Fruit fly (Drosophila melanogaster): ENCODE data around the gene CG4287.

Gene CG4287

dm6 chr3R:15919367-15920228 is 44.1 kb downstream of the CG4287 start (continued):
- no peak for TF ChIP-seq CG4617 (GFP tag; optimal IDR thresholded peaks at IDR 0.05; ENCODE audit: borderline replicate concordance)
- TF ChIP-seq CG18619 (GFP tag; optimal IDR thresholded peaks at IDR 0.05): no peak
- TF ChIP-seq Doc3 (GFP tag; IDR thresholded peaks at IDR 0.05; ENCODE audit: partially characterized antibody): no peak
- no peak for TF ChIP-seq Ada2b (GFP tag; IDR thresholded peaks at IDR 0.05)
- TF ChIP-seq danr (GFP tag; IDR thresholded peaks at IDR 0.05): no peak
- TF ChIP-seq ssp (GFP tag; IDR thresholded peaks at IDR 0.05): no peak
- no peak for TF ChIP-seq CG9797 (GFP tag; optimal IDR thresholded peaks at IDR 0.05)
- TF ChIP-seq Jarid2 (GFP tag; optimal IDR thresholded peaks at IDR 0.05): no peak
- no peak for TF ChIP-seq NFAT (GFP tag; IDR thresholded peaks at IDR 0.05)
- TF ChIP-seq Ets97D (GFP tag; optimal IDR thresholded peaks at IDR 0.05): no peak
- TF ChIP-seq z (GFP tag; IDR thresholded peaks at IDR 0.05): peak; percentile 94
- TF ChIP-seq lbe (GFP tag; optimal IDR thresholded peaks at IDR 0.05): peak; percentile 86
- no peak for TF ChIP-seq prd (optimal IDR thresholded peaks at IDR 0.05)
- no peak; the same call in 2 of the 3 replicates for TF ChIP-seq prd (GFP tag; IDR thresholded peaks at IDR 0.05)
- no peak for TF ChIP-seq CG3995 (GFP tag; optimal IDR thresholded peaks at IDR 0.05)
- no peak for TF ChIP-seq CG34422 (GFP tag; IDR thresholded peaks at IDR 0.05)
- no peak for TF ChIP-seq CG6254 (GFP tag; optimal IDR thresholded peaks at IDR 0.05)
- TF ChIP-seq Oli (tag; optimal IDR thresholded peaks at IDR 0.05): no peak
- TF ChIP-seq wek (GFP tag; optimal IDR thresholded peaks at IDR 0.05): no peak
- no peak for TF ChIP-seq CG14050 (GFP tag; IDR thresholded peaks at IDR 0.05)
- peak; percentile 23 for TF ChIP-seq D (optimal IDR thresholded peaks at IDR 0.05)
- no peak for TF ChIP-seq D (GFP tag; optimal IDR thresholded peaks at IDR 0.05)
- peak; percentile 98 for TF ChIP-seq kni (GFP tag; optimal IDR thresholded peaks at IDR 0.05)
- no peak for TF ChIP-seq knrl (GFP tag; IDR thresholded peaks at IDR 0.05; ENCODE audit: partially characterized antibody)
- peak; percentile 33 for TF ChIP-seq CG30431 (GFP tag; optimal IDR thresholded peaks at IDR 0.05)
- TF ChIP-seq CG13624 (GFP tag; optimal IDR thresholded peaks at IDR 0.05): no peak
- no peak for TF ChIP-seq CG14965 (GFP tag; optimal IDR thresholded peaks at IDR 0.05; ENCODE audit: borderline replicate concordance)
- no peak for TF ChIP-seq CG10267 (tag; optimal IDR thresholded peaks at IDR 0.05)
- TF ChIP-seq dmrt11E (tag; optimal IDR thresholded peaks at IDR 0.05): peak; percentile 68
- no peak for TF ChIP-seq CG1233 (GFP tag; optimal IDR thresholded peaks at IDR 0.05)
- TF ChIP-seq CG12104 (GFP tag; optimal IDR thresholded peaks at IDR 0.05): no peak
- no peak for TF ChIP-seq Atf3 (GFP tag; optimal IDR thresholded peaks at IDR 0.05)
- no peak for TF ChIP-seq Dbx (GFP tag; IDR thresholded peaks at IDR 0.05)
- no peak for TF ChIP-seq kay (GFP tag; optimal IDR thresholded peaks at IDR 0.05)
- no peak for TF ChIP-seq chn (GFP tag; optimal IDR thresholded peaks at IDR 0.05)
- no peak for TF ChIP-seq Camta (GFP tag; optimal IDR thresholded peaks at IDR 0.05)
- no peak for TF ChIP-seq zf30C (GFP tag; optimal IDR thresholded peaks at IDR 0.05)
- no peak for TF ChIP-seq grn (GFP tag; optimal IDR thresholded peaks at IDR 0.05)
- TF ChIP-seq Fer3 (tag; optimal IDR thresholded peaks at IDR 0.05): no peak
- TF ChIP-seq CG10147 (GFP tag; optimal IDR thresholded peaks at IDR 0.05): no peak
- TF ChIP-seq insv (GFP tag; optimal IDR thresholded peaks at IDR 0.05): no peak
- 0 out of 2 replicates have a peak, but pooled peaks have one; percentile 4 for TF ChIP-seq CG9932 (GFP tag; IDR thresholded peaks at IDR 0.05)
